Fruit fly (Drosophila melanogaster): Measurements from ENCODE around the gene CG10171.

The CG10171 gene

DNA sequence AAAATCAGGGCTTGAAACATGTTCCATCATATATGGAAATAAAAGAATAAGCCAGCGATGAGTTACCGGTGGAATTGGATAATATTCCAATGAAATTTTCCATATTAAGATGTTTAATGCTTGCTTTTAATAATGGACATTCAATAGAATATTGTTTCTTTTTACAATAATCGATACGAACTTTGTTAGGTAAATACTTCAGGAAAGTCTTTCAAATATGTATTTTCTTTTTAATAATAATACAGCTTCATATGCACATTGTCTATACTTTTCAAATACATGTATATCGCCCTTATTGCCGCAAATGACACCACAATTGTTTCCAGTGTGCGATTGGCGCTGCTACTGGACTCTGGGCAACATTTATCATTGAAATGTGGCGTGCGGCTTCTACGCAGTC is 19.2 kb upstream of the CG10171 start:
- TF ChIP-seq CG8478 (optimal IDR thresholded peaks at IDR 0.05) (no peak), CTCF (optimal IDR thresholded peaks at IDR 0.05) (no peak)

DNA sequence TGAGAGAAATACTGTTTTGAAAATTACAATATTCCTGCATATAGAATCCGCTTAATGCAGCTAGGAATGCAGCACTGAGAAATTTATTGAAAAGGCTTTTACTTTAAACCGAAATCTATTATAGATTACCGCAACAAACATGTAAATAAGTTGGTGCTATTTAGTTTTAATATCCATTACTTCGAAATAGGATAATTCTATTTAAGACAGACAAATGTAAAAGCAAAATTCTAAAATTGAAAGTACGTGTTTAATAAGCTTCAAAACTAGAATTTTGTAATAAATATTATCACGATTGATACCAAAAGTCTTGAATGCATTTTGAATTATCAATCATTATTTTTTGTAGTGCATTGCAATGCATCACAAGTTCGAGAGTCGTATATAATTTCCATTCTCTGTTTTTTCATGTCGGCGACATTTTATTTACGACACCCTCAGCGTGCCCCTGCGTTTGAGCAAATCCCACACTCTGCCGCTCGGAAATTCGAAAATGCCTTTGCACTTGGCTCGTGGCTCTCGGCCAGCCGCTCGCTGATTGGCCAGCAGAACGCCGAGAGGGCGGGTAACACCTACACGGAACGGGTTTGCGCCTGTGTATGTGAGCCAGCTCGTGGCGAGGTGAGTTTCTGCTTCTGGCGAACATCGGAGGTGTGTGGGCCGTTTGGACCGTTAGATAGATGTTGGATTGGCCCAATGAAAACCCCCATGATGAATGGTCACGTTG is 15.6 kb upstream of the CG10171 start:
- TF ChIP-seq CG8478 (optimal IDR thresholded peaks at IDR 0.05) (no peak), CTCF (optimal IDR thresholded peaks at IDR 0.05) (no peak)

DNA sequence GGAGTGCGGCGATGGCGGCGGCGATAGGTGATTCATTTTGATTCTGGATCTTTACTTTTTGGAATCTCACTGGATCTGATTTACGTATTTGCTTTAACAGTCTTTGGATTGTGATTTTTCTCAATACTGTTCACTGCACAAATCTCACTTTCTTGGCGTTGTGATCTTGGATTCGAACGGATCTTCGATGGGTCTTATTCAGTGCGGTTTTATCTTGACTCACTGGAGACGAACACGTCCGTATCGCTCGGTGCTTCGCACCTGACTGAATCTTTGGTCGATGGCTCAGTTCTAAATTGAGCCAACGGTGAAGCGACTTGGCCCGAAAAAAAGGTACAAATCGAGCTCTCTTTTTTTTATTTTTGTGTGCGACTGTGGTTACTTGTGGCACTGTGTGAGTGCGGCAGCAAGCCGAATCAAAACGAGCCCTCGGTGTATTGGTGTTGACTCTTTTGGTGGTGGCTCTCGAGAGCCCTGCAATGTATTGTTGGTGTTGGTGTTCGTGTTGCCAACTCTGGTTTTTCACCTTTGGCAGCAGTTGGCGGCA is 13.2 kb upstream of the CG10171 start, which contains the start of gene sens:
Gene sens (minus strand): TSS at position 254 of the 547 bp plus-strand sequence.
- TF ChIP-seq CTCF (optimal IDR thresholded peaks at IDR 0.05) (no peak), CG8478 (optimal IDR thresholded peaks at IDR 0.05) (no peak)

DNA sequence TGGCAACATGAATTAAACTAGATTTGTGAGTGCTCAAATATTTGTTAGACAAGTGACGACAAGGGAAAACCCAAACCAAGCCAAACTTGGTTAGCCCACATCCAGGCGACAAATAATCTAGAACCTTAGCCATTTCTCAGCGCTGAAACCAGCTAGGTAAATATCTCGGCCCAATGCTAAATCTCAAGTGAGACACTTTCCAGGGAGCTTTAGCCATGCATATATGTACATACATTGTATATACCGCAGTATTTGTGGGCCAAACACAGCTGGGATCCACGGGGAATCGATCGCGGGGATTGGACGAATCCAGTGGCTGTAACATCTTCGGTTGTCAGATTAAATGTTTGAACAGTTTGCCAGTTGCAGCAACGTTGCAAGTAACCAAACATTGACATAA is 9.9 kb upstream of the CG10171 start:
- TF ChIP-seq CG8478 (optimal IDR thresholded peaks at IDR 0.05) (no peak), CTCF (optimal IDR thresholded peaks at IDR 0.05) (no peak)

DNA sequence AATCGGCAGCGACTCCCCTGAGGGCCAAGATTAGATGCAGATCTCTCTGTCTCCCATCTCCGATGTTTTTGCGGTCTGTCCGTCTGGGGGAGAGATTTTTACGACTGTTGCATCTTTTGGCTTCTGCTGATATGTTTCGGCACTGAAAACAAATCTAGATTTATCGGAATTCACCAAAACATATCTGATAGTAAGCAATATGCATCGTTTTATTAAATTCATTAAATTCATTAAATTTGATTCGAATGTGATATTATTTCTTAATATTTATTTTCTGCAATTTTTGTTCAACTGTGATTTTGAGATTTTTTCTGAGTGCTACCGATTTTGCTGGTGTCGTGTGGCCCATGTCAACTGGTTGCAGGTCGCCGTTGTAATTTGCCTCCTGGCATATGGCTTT is 5.8 kb upstream of the CG10171 start:
- TF ChIP-seq CG8478 (optimal IDR thresholded peaks at IDR 0.05), result no peak
- no peak for TF ChIP-seq CTCF (optimal IDR thresholded peaks at IDR 0.05)

DNA sequence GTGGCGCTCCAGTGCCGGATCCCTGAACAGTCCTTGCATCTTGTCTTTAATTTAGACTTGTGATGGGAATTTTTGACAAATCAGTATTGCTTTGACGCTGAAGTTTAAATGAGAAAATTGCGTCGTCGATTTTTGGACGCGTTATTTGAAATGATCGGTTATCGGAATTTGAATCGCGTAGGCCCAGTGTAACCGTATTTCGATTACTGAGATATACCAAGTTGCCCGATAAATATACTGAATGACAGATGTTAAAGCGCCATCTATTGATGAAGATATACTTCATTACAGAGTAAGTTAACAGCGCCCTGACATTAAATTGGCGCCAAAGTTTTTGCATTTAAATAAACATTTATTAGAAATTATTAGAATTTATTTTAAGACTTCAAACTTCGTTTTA is 2.1 kb upstream of the CG10171 start, which contains the start of gene Poc1:
Gene Poc1 (minus strand): TSS at position 173 of the 400 bp plus-strand sequence.
- no peak for TF ChIP-seq CG8478 (optimal IDR thresholded peaks at IDR 0.05)
- TF ChIP-seq CTCF (optimal IDR thresholded peaks at IDR 0.05), result peak; percentile 91 to 92

DNA sequence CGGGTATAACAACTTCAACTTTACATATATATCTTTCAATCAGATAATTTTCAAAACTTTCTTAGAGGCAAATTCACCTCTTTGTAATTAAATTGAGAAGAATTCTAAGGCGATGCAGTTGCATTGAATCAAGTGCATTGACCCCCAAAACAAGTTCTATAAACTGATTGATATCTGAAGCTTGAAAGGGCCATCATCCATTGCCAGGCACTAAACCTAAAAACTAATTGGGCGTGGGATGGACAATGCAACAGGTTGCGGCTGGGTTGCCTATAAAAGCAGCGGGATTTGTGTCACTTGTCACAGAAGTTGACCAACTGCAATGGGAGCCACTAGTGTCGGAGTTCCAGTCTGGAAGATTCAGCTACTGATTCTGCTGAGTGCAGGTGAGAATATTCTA is 3.2 kb downstream of the CG10171 start, which contains the start of gene CG14110:
Gene CG14110 (plus strand): TSS at position 301 of the 400 bp plus-strand sequence.
- TF ChIP-seq CTCF (optimal IDR thresholded peaks at IDR 0.05) (no peak), CG8478 (optimal IDR thresholded peaks at IDR 0.05) (no peak)

DNA sequence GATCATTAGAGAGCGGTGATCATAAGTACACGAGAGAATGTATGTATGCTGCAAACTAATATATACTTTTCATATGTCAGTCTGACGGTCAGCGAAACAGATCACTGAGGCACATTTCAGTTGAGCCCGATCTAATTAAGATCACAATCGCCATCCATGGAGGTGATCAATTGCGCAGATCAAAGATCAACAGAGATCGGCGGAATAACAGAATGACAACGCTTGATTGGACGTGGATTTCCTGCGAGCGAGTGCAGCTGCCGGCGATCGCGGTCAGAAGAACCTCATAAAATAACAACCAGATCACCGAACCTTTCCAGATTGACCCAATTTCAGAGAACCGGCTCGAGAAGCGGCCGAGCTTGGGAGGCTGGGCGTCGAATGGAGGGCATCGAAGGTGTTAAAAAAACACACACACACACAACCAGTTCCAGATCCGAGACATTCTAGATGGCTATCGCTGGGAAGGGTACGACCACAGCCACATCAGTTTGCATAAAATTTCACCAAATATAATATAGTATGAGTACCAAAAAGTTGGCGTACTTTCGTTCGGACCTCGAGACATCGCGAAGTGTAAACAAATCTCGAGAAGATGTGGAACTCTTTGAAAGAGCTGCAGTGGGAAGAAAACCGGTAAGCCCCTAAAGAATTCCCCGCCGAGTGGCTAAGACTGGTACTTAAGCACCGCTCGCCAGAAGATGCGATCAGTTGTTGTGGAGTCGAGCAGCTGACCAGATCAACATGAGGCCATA is 5.5 kb downstream of the CG10171 start, which contains the start of gene ImpL1:
Gene ImpL1 (plus strand): TSS at position 705 of the 755 bp plus-strand sequence.
- TF ChIP-seq CG8478 (optimal IDR thresholded peaks at IDR 0.05) (no peak), CTCF (optimal IDR thresholded peaks at IDR 0.05) (no peak)

DNA sequence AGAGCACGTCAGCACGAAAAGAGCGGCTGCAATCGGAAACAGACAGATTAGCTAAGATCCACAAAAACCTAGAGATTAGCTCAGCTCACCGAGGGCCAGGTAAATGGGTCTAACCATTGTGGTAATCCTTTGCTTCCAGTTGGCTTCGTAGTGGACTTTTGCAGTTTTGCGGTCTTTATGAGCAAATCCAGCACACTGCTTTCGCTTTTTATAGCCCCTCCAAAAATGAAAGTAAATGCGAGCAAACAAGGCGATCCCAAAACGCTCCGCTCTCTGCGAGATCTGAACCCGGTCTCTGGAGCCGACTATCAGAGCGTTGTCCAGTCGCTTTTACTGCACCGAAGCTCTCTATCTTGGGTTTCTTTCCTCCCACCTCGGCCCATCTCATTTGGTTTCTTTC is 6.5 kb downstream of the CG10171 start, which contains the start of gene CG14107:
Gene CG14107 (minus strand): TSS at position 187 of the 400 bp plus-strand sequence.
- TF ChIP-seq CTCF (optimal IDR thresholded peaks at IDR 0.05) (no peak), CG8478 (optimal IDR thresholded peaks at IDR 0.05) (no peak)

DNA sequence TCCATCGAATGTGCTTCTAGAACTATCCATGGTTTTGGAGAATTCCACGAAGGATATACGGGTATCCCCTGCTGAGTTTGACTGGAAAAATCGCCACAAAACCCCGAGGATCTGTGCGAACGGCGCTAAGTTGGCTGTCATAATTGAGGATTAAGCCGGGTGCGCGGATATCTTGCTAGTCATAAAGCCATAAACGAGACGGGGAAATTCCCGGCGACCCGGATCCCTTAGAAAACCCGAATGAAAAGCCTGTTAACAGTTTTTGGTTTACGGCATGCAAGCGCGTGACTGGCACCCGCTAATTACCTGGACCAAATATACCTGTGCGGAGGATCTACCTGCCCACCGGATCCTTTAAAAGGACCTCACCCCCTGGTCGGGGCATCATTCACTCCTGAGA is 9.5 kb downstream of the CG10171 start, which contains the start of gene SNCF:
Gene SNCF (plus strand): TSS at position 382 of the 400 bp plus-strand sequence.
- TF ChIP-seq CG8478 (optimal IDR thresholded peaks at IDR 0.05), result no peak
- no peak for TF ChIP-seq CTCF (optimal IDR thresholded peaks at IDR 0.05)

DNA sequence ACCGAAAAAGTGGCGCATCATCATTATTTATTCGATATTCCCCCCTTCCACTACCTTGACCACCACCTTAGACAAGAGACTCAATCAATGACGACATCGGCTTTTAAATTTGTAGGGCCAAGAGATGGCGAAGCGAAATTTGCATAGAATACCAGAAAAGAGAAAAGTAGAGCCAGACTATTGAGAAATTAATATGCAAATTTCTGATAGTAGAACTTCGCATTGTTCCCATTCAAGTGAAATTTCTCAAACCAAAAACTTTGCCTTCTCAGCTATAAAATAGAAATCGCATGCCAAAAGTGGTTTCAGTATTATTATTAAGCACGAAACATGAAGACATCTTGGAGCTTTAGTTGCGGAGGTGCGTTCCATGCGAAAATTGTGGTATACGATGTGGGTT is 10.1 kb downstream of the CG10171 start, which contains the start of gene CG14111:
Gene CG14111 (plus strand): TSS at position 301 of the 400 bp plus-strand sequence.
- no peak for TF ChIP-seq CTCF (optimal IDR thresholded peaks at IDR 0.05)
- no peak for TF ChIP-seq CG8478 (optimal IDR thresholded peaks at IDR 0.05)

DNA sequence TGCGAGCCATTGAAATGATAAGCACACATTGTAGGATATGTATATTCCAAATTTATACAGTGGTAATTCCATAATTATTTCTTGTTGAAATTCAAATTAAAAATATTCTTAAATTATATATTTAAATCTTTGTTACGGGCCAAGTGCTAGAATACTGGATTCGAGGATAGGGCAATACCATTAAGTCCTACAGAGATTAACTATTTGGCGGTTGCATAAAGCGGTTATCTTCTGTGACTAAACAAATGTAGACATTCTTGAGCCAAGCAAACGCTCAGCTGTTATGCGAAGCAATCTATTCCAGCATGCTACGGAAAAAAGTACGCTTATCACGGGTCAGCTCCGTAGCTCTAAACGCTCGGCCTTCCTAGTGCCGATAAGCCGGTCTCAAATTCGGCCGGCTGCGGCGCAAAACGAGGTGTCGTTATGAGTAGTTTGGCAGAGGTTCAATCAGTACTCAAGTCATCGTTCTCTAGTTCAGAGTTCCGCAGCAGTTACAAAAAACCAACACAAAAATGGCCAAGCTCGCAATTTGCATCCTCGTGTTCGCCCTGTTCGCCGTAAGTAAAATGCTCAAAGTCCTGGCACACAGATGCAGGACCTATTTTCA is 31.5 kb downstream of the CG10171 start, which contains the start of gene Nplp2:
Gene Nplp2 (plus strand): TSS at position 293 of the 610 bp plus-strand sequence.
- no peak for TF ChIP-seq CTCF (optimal IDR thresholded peaks at IDR 0.05)
- TF ChIP-seq CG8478 (optimal IDR thresholded peaks at IDR 0.05), result no peak

DNA sequence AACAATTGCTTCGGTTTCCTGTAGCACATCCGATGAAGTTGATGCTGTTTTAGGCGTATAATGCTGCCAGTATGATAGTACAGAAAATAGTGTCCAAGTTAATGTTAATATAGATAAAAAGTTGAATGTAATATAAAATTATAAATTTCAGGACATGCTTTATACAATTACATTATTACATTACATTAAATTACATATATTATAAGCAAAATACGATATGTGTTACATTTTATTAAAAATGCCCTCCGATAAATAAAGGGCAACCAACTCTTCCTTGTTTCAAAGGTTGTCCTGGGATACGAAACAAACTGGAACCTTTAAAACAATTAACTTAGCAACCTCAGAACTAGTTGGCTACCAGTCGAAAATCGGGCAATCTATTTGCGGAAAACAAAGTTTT is 39.0 kb downstream of the CG10171 start, which contains the start of gene CG17687:
Gene CG17687 (plus strand): TSS at position 301 of the 400 bp plus-strand sequence.
- TF ChIP-seq CG8478 (optimal IDR thresholded peaks at IDR 0.05) (no peak), CTCF (optimal IDR thresholded peaks at IDR 0.05) (no peak)

Data from S2 (cell line).